Worm (Caenorhabditis elegans): ENCODE data around the gene clk-1.

DNA sequence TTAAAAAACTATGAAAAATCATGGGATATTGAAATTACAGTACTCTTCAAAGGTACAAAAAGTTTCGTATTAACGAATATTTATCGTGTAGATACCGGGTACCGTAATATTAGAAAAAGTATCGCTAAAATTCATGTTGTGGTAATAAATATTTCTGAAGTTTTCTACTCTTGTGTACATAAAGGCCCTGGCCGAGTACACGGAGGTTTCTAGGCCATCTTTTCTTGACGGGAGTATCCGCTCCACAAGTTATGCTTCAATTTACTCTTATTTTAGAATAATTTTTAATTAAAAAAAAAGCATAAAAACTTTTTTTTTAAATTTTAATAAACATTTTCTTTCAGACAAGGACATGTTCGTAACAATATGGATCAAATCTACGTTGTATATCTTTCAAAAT lies 44.6 kb upstream of the clk-1 start:
- TF ChIP-seq alr-1 (tag; optimal IDR thresholded peaks at IDR 0.05; ENCODE audit: borderline replicate concordance) (no peak), nhr-77 (tag; optimal IDR thresholded peaks at IDR 0.05) (no peak), unc-130 (tag; optimal IDR thresholded peaks at IDR 0.05) (no peak), jun-1 (tag; optimal IDR thresholded peaks at IDR 0.05) (no peak)

Measured in whole organism, L1 larva.